Fruit fly (Drosophila melanogaster) whole organism, embryonic: ENCODE data around the gene HBS1.

ENCODE experiments used
- lilli ChIP-seq: fragments of 200-800 bp; sonication (Bioruptor generic); optimal IDR thresholded peaks from 3 replicates; lab custom pipeline; 2016; ENCODE audit warnings: missing biosample characterization, missing genetic modification characterization
- vnd ChIP-seq: fragments of 200-800 bp; sonication (Bioruptor generic); IDR thresholded peaks from 3 replicates; pipeline ENCODE4 v1.3.6; 2022; ENCODE audit warnings: missing biosample characterization, missing genetic modification characterization; ENCODE audit not compliant: partially characterized antibody

DNA sequence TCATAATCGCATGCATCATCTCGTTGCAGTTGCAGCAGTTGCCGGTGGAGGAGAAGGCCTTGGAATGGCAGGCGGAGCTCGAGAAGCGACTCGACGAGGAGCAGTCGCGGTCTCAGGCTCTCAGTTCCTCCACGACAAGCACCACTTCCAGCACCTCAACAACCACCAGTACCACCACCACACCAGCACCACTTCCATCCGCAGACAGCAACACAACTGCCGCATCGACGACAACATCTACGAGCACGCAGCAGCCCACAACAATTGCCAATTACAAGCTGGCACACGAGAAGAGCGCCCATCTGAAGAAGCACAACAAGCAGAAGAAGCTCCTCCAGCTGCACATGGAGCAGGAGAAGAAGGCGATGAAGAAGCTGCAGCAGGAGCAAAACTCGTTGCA lies 42.7 kb downstream of the HBS1 start:
- TF ChIP-seq vnd (GFP tag; lab: Robert Waterston, UW) (no peak), lilli (GFP tag; lab: Kevin White, UChicago) (no peak)
